Worm (Caenorhabditis elegans) whole organism, L4/young adult: ENCODE results near the gene Y38E10A.17.

Source experiments
- W03F9.2 ChIP-seq: fragments of 150-350 bp; optimal IDR thresholded peaks from 2 replicates; lab custom pipeline; 2014; ENCODE audit warnings: missing biosample characterization, missing genetic modification characterization
- dao-5 ChIP-seq: sonication (generic microtip); optimal IDR thresholded peaks from 2 replicates; lab custom pipeline; 2016; ENCODE audit warnings: missing genotype, missing genetic modification characterization, moderate library complexity, missing compliant biosample characterization
- him-1 ChIP-seq: sonication (generic microtip); optimal IDR thresholded peaks from 2 replicates; lab custom pipeline; 2016; ENCODE audit warnings: missing genotype, missing genetic modification reagents, missing genetic modification characterization, missing compliant biosample characterization

DNA sequence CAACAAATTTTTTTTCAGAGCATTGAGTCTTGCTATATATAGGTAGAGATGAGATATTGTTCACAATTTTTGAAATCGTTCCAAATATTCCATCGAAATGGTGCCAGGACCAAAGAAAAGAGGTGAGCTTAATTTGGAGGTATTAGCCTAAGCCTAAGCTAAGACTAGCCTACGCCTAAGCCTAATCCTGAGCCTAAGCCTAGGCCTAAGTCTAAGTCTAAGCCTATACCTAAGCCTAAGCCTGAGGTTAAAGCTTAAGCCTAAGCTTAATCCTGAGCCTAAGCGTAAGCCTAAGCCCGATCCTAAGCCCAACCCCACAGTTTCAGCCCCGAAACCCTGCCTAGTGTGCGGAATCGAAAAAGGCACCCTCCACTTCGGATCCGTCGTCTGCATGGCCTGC is 2.0 kb upstream of the Y38E10A.17 start, which contains the start of gene nhr-234:
- TF ChIP-seq W03F9.2 (tag; lab: Kevin White, UChicago) (no peak), dao-5 (tag; lab: Kevin White, UChicago) (no peak), him-1 (tag; lab: Kevin White, UChicago) (no peak)
